Fruit fly (Drosophila melanogaster): ENCODE measurements around the gene CG4836.

CG4836 gene

DNA sequence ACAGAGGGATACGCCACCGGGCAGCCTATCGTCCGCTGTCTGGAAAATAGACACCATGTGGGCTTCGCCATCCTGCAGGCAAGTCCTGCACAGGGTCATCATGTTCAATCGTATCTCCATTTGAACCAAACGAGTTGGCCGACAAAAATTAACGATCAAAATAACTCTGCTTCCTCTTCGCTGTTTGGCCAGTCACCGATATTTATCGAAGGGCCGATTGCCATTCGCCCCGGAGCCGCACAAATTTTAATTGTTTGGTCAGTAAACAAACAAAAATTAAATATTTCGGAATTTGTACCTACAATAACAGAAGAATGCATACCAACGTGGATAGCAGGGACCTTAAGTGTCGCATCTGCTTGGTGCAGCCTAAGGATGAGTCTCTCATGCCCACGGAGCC is 14.2 kb downstream of the CG4836 start, which contains the start of the genes CG4424 and CG4854 (continued):
- TF ChIP-seq CG7786 (GFP tag; optimal IDR thresholded peaks at IDR 0.05) (no peak), CG6254 (GFP tag; optimal IDR thresholded peaks at IDR 0.05) (peak; percentile 89), Atf-2 (GFP tag; optimal IDR thresholded peaks at IDR 0.05) (no peak), CG6272 (GFP tag; IDR thresholded peaks at IDR 0.05) (no peak), CG13296 (GFP tag; optimal IDR thresholded peaks at IDR 0.05) (no peak), fu2 (GFP tag; optimal IDR thresholded peaks at IDR 0.05) (no peak), Fer3 (tag; optimal IDR thresholded peaks at IDR 0.05) (no peak), CG33213 (GFP tag; optimal IDR thresholded peaks at IDR 0.05) (no peak), amos (GFP tag; IDR thresholded peaks at IDR 0.05; ENCODE audit: partially characterized antibody) (peak; percentile 51; the same call in 1 of the 2 replicates), CG17612 (GFP tag; IDR thresholded peaks at IDR 0.05) (no peak), CG15073 (GFP tag; optimal IDR thresholded peaks at IDR 0.05) (no peak), kni (GFP tag; optimal IDR thresholded peaks at IDR 0.05) (no peak), Atf3 (GFP tag; optimal IDR thresholded peaks at IDR 0.05) (no peak), NK7.1 (GFP tag; optimal IDR thresholded peaks at IDR 0.05) (no peak), Scr (GFP tag; IDR thresholded peaks at IDR 0.05; ENCODE audit: partially characterized antibody) (peak; percentile 34; the same call in 1 of the 2 replicates), Poxn (GFP tag; IDR thresholded peaks at IDR 0.05) (no peak), Nf-YB (GFP tag; optimal IDR thresholded peaks at IDR 0.05) (no peak), bbx (GFP tag; IDR thresholded peaks at IDR 0.05; ENCODE audit: partially characterized antibody) (peak; percentile 43; the same call in 1 of the 2 replicates), CG13424 (tag; optimal IDR thresholded peaks at IDR 0.05) (no peak), CTCF (GFP tag; optimal IDR thresholded peaks at IDR 0.05) (no peak), fd96Cb (tag; optimal IDR thresholded peaks at IDR 0.05) (no peak), Dip2 (GFP tag; IDR thresholded peaks at IDR 0.05) (no peak), NC2β (GFP tag; optimal IDR thresholded peaks at IDR 0.05) (no peak), CG10543 (GFP tag; optimal IDR thresholded peaks at IDR 0.05) (no peak), CrebB (tag; optimal IDR thresholded peaks at IDR 0.05) (no peak), wek (GFP tag; optimal IDR thresholded peaks at IDR 0.05) (peak; percentile 40), disco-r (GFP tag; optimal IDR thresholded peaks at IDR 0.05) (no peak), CG42726 (GFP tag; IDR thresholded peaks at IDR 0.05; ENCODE audit: partially characterized antibody) (no peak), Lpt (GFP tag; optimal IDR thresholded peaks at IDR 0.05) (no peak), CG11398 (GFP tag; optimal IDR thresholded peaks at IDR 0.05) (no peak), Dp (GFP tag; optimal IDR thresholded peaks at IDR 0.05) (peak; percentile 42), sob (GFP tag; IDR thresholded peaks at IDR 0.05) (no peak), CG31365 (tag; optimal IDR thresholded peaks at IDR 0.05) (no peak), CG18262 (tag; optimal IDR thresholded peaks at IDR 0.05) (no peak), mirr (GFP tag; optimal IDR thresholded peaks at IDR 0.05) (no peak), CG4820 (GFP tag; optimal IDR thresholded peaks at IDR 0.05) (no peak), CHES-1-like (GFP tag; optimal IDR thresholded peaks at IDR 0.05) (no peak), CG8388 (GFP tag; optimal IDR thresholded peaks at IDR 0.05) (no peak), NfI (GFP tag; optimal IDR thresholded peaks at IDR 0.05) (no peak), MESR4 (GFP tag; optimal IDR thresholded peaks at IDR 0.05) (peak; percentile 46), CG4424 (GFP tag; optimal IDR thresholded peaks at IDR 0.05) (no peak), tup (GFP tag; optimal IDR thresholded peaks at IDR 0.05) (no peak), sens (GFP tag) (no peak), Tbp (GFP tag; optimal IDR thresholded peaks at IDR 0.05) (no peak), CG8359 (GFP tag; optimal IDR thresholded peaks at IDR 0.05; ENCODE audit: borderline replicate concordance) (no peak), CG10209 (GFP tag; optimal IDR thresholded peaks at IDR 0.05) (no peak), oc (tag; optimal IDR thresholded peaks at IDR 0.05) (no peak), CG4617 (GFP tag; optimal IDR thresholded peaks at IDR 0.05; ENCODE audit: borderline replicate concordance) (peak; percentile 67), Vsx1 (GFP tag; optimal IDR thresholded peaks at IDR 0.05) (no peak), Sry-β (GFP tag; optimal IDR thresholded peaks at IDR 0.05) (no peak), phol (tag; optimal IDR thresholded peaks at IDR 0.05) (no peak), hth (optimal IDR thresholded peaks at IDR 0.05) (no peak)
